Worm (Caenorhabditis elegans) whole organism, L4 larva: Measurements from ENCODE around the gene aly-2.

Source experiments
- dmd-6 ChIP-seq: fragments of 200-800 bp; sonication (Bioruptor generic); IDR thresholded peaks from 2 replicates; pipeline ENCODE4 v1.3.6; 2022; ENCODE audit warnings: missing genetic modification reagents, missing genetic modification characterization, missing compliant biosample characterization
- lin-15B ChIP-seq: fragments of 150-350 bp; sonication (generic microtip); optimal IDR thresholded peaks from 3 replicates; lab custom pipeline; 2014; ENCODE audit warnings: missing biosample characterization, missing genetic modification characterization
- lsy-2 ChIP-seq, 2 experiments: fragments of 150-350 bp in 1 of 2; sonication (generic microtip) in 1 of 2; optimal IDR thresholded peaks; 2 replicates each; lab custom pipeline; 2014 to 2017; ENCODE audit warnings: missing biosample characterization in 2 of 2, missing genetic modification characterization in 2 of 2
- zag-1 ChIP-seq: fragments of 150-350 bp; optimal IDR thresholded peaks from 2 replicates; lab custom pipeline; 2014; ENCODE audit warnings: missing biosample characterization, missing genetic modification characterization
- zfp-2 ChIP-seq: sonication (generic microtip); optimal IDR thresholded peaks from 2 replicates; lab custom pipeline; 2016; ENCODE audit warnings: mild to moderate bottlenecking, missing genetic modification characterization, missing compliant biosample characterization

DNA sequence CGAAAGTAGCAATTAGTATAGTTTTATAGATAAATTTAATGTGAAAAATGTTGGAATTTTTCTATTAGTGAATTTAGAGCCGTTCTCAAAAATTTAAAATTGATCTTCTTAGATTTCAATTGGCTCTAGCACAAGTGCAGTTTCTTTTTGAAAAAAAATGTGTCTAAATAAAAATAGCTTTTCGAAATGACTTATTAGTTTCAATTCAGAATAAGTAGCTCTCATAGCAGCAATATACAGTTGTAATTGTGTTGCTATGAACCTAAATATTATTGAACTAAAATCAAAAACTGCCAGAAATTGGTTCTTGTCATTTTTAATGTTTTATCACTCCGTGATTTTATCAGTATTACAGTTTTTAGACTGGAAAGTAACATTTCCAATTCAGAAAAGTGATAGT lies 29.6 kb upstream of the aly-2 start:
- TF ChIP-seq lsy-2 (tag; optimal IDR thresholded peaks at IDR 0.05; lab: Kevin White, UChicago) (no peak), zfp-2 (tag; lab: Kevin White, UChicago) (no peak), zag-1 (tag; lab: Kevin White, UChicago) (no peak), lin-15B (tag; lab: Kevin White, UChicago) (no peak), dmd-6 (GFP tag; lab: Robert Waterston, UW) (no peak)
